Fruit fly (Drosophila melanogaster): Measurements from ENCODE around the gene CG13616.

The CG13616 gene

DNA sequence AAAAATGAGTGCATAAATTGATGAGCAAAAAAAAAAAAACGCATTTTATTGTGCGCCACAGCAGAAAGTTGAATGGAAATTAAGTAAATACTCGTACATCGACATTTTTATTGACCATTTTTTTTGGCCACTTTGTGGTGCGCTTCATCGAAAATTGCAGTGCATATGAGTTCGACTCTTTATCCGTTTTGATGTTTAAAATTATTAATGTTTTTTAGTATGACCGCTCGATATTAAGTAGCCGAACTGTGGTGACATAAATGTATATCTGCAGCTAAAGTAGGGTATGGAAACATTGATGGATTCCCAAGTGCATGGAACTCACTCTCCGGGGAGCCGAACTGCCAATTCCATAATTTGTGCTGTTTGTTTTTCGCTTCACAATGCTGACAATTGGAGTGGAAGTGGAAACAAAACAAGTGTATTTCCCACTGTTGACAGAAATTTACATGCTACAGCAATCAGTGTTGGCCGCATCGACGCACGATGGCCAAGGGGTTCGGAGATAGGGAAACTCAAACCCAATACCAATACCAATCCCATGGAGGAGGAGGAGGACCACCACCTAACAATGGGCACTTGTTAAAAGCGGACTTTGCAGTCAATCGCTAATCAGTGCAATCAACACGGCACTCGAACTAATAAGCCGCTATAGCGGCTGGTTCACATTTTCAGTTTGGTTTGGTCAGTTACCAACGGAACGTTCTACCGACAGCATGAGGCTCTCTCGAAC is at the start of gene CG13616:
TSS of gene CG13616 (plus strand) at position 683 of the 733 bp plus-strand sequence.
- no peak for TF ChIP-seq CTCF (optimal IDR thresholded peaks at IDR 0.05)
- TF ChIP-seq CG8478 (optimal IDR thresholded peaks at IDR 0.05), result no peak

- TF ChIP-seq CTCF (optimal IDR thresholded peaks at IDR 0.05) (no peak), CG8478 (optimal IDR thresholded peaks at IDR 0.05) (no peak)
These were observed 44.1 kb upstream of the CG13616 start, which contains the start of the genes CG5746 and CG6454 for dm6 chr3R:24348420-24349190. Gene CG5746, minus strand, starts transcription at chr3R:24348791. Gene CG6454, plus strand, starts transcription at chr3R:24349182.

DNA sequence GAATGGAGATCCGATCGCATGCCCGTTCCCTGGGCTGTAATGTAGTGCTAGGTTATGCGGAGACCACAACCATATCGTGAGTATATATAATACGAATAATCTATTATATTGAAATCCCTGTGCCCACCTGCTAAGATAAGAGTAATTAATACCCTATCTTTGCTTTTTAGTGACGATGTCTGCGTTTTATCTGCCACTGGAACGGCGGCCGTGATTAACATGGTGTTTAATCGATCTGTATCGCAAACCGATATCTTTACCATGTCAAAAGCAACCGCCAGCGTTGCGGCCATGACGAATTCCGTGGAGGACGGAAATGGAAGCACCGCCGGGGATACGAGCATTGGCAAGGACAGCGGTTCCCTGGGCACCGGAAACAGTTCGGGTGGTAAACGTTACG is 39.2 kb upstream of the CG13616 start:
- TF ChIP-seq CG8478 (optimal IDR thresholded peaks at IDR 0.05), result no peak
- TF ChIP-seq CTCF (optimal IDR thresholded peaks at IDR 0.05), result no peak

DNA sequence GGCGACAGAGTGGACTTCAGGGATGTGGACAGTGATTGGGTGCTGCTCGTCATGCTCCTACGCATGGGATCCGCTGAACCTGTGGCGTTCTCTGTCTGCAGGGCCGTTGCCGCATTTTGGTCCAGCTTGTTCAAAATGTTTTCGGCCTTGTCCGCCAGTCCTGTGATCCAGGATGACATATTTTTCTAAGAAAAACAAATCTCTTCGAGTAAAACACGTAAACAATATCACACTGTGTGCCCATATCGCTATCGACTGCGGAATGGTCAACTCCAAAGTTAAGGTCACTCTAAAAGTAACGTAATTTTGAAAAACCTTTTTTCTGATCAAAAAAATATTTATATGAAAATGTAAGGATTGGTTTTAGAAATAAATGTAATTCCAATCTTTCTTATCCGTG is 35.0 kb upstream of the CG13616 start, which contains the start of gene Golgin84:
TSS of gene Golgin84 (minus strand) at position 241 of the 400 bp plus-strand sequence.
- no peak for TF ChIP-seq CTCF (optimal IDR thresholded peaks at IDR 0.05)
- TF ChIP-seq CG8478 (optimal IDR thresholded peaks at IDR 0.05), result no peak

dm6 chr3R:24359957-24360356 is 32.7 kb upstream of the CG13616 start, which contains the start of gene CG18528:
Gene CG18528, minus strand, starts transcription at chr3R:24360144.
- TF ChIP-seq CTCF (optimal IDR thresholded peaks at IDR 0.05) (peak; percentile 16 to 64), CG8478 (optimal IDR thresholded peaks at IDR 0.05) (no peak)

DNA sequence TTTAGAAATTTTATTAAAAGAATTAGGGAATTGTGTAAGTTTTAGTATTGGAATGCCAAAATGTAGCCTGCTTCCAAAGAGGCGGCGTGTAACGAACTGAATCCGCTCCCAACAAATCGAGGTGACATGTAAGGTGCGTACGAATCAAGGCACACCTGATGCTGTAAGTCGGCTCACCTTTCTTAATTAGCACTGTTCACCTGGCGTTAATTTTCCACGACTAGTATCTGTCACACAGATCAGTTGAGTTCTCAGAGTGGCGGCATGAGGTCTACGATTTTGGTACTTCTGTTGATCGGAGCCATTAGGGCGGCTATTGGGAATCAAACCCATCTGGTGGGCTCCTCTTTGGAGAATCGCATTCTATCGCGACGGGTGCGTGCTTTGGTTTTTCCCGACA is 31.1 kb upstream of the CG13616 start, which contains the start of the genes CG5762 and CG33339:
TSS of gene CG5762 (minus strand) at position 101 of the 400 bp plus-strand sequence.
TSS of gene CG33339 (plus strand) at position 265 of the 400 bp plus-strand sequence.
- TF ChIP-seq CTCF (optimal IDR thresholded peaks at IDR 0.05) (no peak), CG8478 (optimal IDR thresholded peaks at IDR 0.05) (no peak)

dm6 chr3R:24362838-24363237 is 29.9 kb upstream of the CG13616 start, which contains the start of gene CG33340:
Gene CG33340, plus strand, starts transcription at chr3R:24363138.
- no peak for TF ChIP-seq CG8478 (optimal IDR thresholded peaks at IDR 0.05)

DNA sequence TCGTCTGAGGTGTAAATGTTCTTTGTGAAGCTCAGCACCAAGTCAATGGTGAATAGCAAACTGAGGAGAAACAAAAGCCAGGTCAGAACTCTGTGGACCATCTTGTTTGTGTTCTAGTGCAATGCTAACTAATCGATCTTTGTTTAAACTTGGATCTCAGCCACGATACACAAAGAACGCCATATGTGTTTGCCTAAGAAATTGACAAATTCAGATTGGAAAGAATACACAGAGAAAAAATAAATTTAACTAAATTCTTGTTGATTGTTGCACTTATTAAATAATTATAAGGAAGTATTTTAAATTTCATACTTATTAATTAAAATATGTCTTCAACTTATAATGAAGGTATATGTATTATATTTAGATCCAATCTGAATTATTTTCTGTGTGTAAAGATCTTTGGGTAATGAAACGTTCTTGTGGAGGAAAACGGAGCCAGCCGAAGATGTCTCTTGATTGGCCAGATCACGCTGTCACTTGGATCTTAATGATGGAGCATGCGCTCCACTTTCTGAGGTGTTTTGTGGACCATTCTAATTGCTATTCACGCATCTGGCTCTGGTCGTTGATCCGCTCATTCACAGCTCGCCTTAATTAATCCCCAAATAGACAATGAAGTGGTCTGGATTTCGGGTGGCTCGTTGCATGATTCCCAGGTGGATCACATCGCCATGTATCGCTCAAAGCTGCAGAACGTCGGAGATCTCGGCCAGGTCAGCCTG is 27.6 kb upstream of the CG13616 start, which contains the start of the genes CG17784 and CG13613:
TSS of gene CG17784 (minus strand) at position 101 of the 725 bp plus-strand sequence.
TSS of gene CG13613 (plus strand) at position 675 of the 725 bp plus-strand sequence.
- TF ChIP-seq CG8478 (optimal IDR thresholded peaks at IDR 0.05) (no peak), CTCF (optimal IDR thresholded peaks at IDR 0.05) (no peak)

DNA sequence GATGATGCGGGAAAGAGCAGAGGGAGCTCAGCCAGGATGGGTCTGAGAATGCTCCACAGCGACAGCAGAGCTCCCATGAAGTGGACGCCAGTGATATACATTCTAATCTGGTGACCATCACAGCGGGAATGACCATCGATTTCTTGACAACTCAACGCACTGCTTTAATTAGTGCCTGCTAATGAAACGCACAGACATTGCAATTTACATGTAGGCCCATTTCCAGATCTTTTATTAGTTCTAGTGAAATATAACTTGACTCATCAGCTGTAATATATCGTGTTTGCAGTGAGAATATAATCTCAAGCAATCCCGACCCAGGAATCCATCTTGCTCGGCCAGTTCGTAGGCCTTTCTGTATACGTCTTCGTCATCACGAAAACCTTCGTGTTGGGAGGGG is 25.6 kb upstream of the CG13616 start, which contains the start of gene CG42811:
TSS of gene CG42811 (minus strand) at position 101 of the 400 bp plus-strand sequence.
- TF ChIP-seq CTCF (optimal IDR thresholded peaks at IDR 0.05) (no peak), CG8478 (optimal IDR thresholded peaks at IDR 0.05) (no peak)

dm6 chr3R:24368064-24368463 is 24.6 kb upstream of the CG13616 start, which contains the start of the genes CG42812 and CG33341:
Gene CG42812, minus strand, starts transcription at chr3R:24368164.
Gene CG33341, plus strand, starts transcription at chr3R:24368358.
- TF ChIP-seq CTCF (optimal IDR thresholded peaks at IDR 0.05) (no peak), CG8478 (optimal IDR thresholded peaks at IDR 0.05) (no peak)

- TF ChIP-seq CG8478 (optimal IDR thresholded peaks at IDR 0.05), result no peak
- no peak for TF ChIP-seq CTCF (optimal IDR thresholded peaks at IDR 0.05)
These were observed 23.4 kb upstream of the CG13616 start, which contains the start of gene CG13614 for dm6 chr3R:24369268-24369667. Gene CG13614, plus strand, starts transcription at chr3R:24369568.

dm6 chr3R:24372662-24373061 is 20.0 kb upstream of the CG13616 start, which contains the start of gene CG17782:
Gene CG17782, minus strand, starts transcription at chr3R:24372762.
- TF ChIP-seq CG8478 (optimal IDR thresholded peaks at IDR 0.05) (no peak), CTCF (optimal IDR thresholded peaks at IDR 0.05) (no peak)

DNA sequence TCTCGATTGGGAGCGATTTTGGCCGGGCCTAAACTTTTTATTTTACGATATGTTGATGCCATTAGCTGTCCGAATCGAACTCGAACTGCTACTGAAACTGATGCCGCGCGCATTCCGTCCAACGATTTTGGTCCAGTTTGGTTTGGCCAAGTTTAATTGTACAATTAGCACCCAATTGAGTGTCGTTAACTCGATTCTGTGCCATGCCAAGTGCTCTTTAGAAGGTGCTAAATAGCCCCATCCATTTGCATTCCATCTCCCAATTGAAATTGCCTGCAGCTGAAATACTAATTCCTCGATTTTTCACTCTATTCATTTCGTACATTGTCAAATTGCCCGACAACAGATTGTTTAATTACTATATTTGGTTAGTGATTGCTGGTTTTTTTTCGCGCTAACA is 17.1 kb upstream of the CG13616 start, which contains the start of gene CG17781:
TSS of gene CG17781 (minus strand) at position 101 of the 400 bp plus-strand sequence.
- no peak for TF ChIP-seq CG8478 (optimal IDR thresholded peaks at IDR 0.05)
- no peak for TF ChIP-seq CTCF (optimal IDR thresholded peaks at IDR 0.05)

DNA sequence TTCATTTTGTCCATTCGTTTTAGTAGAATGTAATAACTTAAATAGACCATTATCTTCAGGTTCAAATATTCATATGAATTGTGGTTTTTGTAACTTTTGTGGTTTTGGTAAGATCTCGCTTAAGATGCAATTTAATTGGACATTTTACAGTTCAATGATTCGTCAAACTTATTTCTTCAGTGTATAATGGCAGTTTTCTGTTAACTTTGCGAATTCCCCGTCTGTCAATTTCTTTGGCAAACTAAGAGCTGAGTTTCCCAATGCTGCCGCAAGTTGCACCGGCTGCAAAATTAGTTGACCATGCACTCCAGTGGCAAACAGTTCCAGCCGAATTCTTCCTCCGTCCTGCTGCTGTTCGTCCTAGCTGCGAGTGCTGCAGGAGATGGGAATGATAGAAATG is 16.1 kb upstream of the CG13616 start, which contains the start of gene CG33342:
TSS of gene CG33342 (plus strand) at position 301 of the 400 bp plus-strand sequence.
- TF ChIP-seq CTCF (optimal IDR thresholded peaks at IDR 0.05) (no peak), CG8478 (optimal IDR thresholded peaks at IDR 0.05) (no peak)

Data from S2 (cell line).